Fruit fly (Drosophila melanogaster) whole organism, embryonic: ENCODE measurements around the gene CG15043.
A peak's percentile ranks its signal among the peaks of the same experiment; 100 is the strongest.

ENCODE experiments used
- Adf1 ChIP-seq: fragments of 200-800 bp; sonication (Bioruptor generic); IDR thresholded peaks from 2 replicates; pipeline ENCODE4 v1.3.6; 2022; ENCODE audit warnings: missing biosample characterization, missing genetic modification characterization
- Blimp-1 ChIP-seq: fragments of 200-800 bp; sonication (Bioruptor generic); optimal IDR thresholded peaks from 3 replicates; lab custom pipeline; 2018; ENCODE audit warnings: missing biosample characterization, missing genetic modification characterization, mild to moderate bottlenecking, moderate library complexity, missing genetic modification reagents
- BtbVII ChIP-seq: fragments of 200-800 bp; sonication (Bioruptor generic); optimal IDR thresholded peaks from 3 replicates; lab custom pipeline; 2017; ENCODE audit warnings: missing biosample characterization, mild to moderate bottlenecking, missing genetic modification characterization
- CG10543 ChIP-seq: fragments of 200-800 bp; sonication (Bioruptor generic); optimal IDR thresholded peaks from 3 replicates; lab custom pipeline; 2017; ENCODE audit warnings: missing biosample characterization, mild to moderate bottlenecking, missing genetic modification characterization, moderate library complexity
- CG11398 ChIP-seq: fragments of 200-800 bp; sonication (Bioruptor generic); optimal IDR thresholded peaks from 2 replicates; lab custom pipeline; 2016; ENCODE audit warnings: missing biosample characterization, missing genetic modification characterization
- CG11696 ChIP-seq: fragments of 200-800 bp; sonication (Bioruptor generic); IDR thresholded peaks from 2 replicates; pipeline ENCODE4 v1.3.6; 2022; ENCODE audit warnings: missing biosample characterization, missing genetic modification characterization
- CG12155 ChIP-seq: fragments of 200-800 bp; sonication (Bioruptor generic); optimal IDR thresholded peaks from 3 replicates; lab custom pipeline; 2016; ENCODE audit warnings: missing biosample characterization, missing genetic modification characterization
- CG17361 ChIP-seq: fragments of 200-800 bp; sonication (Bioruptor generic); IDR thresholded peaks from 3 replicates; pipeline ENCODE4 v1.3.6; 2022; ENCODE audit warnings: missing biosample characterization, missing genetic modification characterization
- CG31388 ChIP-seq: fragments of 200-800 bp; sonication (Bioruptor generic); optimal IDR thresholded peaks from 2 replicates; lab custom pipeline; 2016; ENCODE audit warnings: missing biosample characterization, missing genetic modification characterization
- CG43689 ChIP-seq: fragments of 200-800 bp; sonication (Bioruptor generic); IDR thresholded peaks from 2 replicates; pipeline ENCODE4 v1.3.6; 2022; ENCODE audit warnings: missing biosample characterization, missing genetic modification characterization
- CG6272 ChIP-seq: fragments of 200-800 bp; sonication (Bioruptor generic); IDR thresholded peaks from 2 replicates; pipeline ENCODE4 v1.3.6; 2022; ENCODE audit warnings: missing biosample characterization, missing genetic modification characterization
- CG7357 ChIP-seq: fragments of 200-800 bp; sonication (Bioruptor generic); IDR thresholded peaks from 3 replicates; pipeline ENCODE4 v1.3.6; 2022; ENCODE audit warnings: missing biosample characterization, missing genetic modification characterization
- CG7839 ChIP-seq: fragments of 200-800 bp; sonication (Bioruptor generic); optimal IDR thresholded peaks from 3 replicates; lab custom pipeline; 2018; ENCODE audit warnings: missing biosample characterization, mild to moderate bottlenecking, missing genetic modification characterization, moderate library complexity
- CG9437 ChIP-seq: fragments of 200-800 bp; sonication (Bioruptor generic); optimal IDR thresholded peaks from 2 replicates; lab custom pipeline; 2018; ENCODE audit warnings: missing biosample characterization, mild to moderate bottlenecking, missing genetic modification characterization
- CG9609 ChIP-seq: fragments of 200-800 bp; sonication (Bioruptor generic); optimal IDR thresholded peaks from 3 replicates; lab custom pipeline; 2016; ENCODE audit warnings: missing biosample characterization, missing genetic modification characterization
- CG9876 ChIP-seq: fragments of 200-800 bp; sonication (Bioruptor generic); optimal IDR thresholded peaks from 2 replicates; lab custom pipeline; 2016; ENCODE audit warnings: missing biosample characterization, missing genetic modification characterization
- E2f2 ChIP-seq: fragments of 200-800 bp; sonication (Bioruptor generic); IDR thresholded peaks from 2 replicates; pipeline ENCODE4 v1.3.6; 2022; ENCODE audit warnings: missing biosample characterization, missing genetic modification characterization
- HmgD ChIP-seq: fragments of 200-800 bp; sonication (Bioruptor generic); optimal IDR thresholded peaks from 3 replicates; lab custom pipeline; 2016; ENCODE audit warnings: missing biosample characterization, missing genetic modification characterization
- Med ChIP-seq: fragments of 200-800 bp; sonication (Bioruptor generic); peaks from one replicate; lab custom pipeline; 2016; ENCODE audit warnings: missing biosample characterization, missing genetic modification characterization, mild to moderate bottlenecking, inconsistent platforms, moderate library complexity
- Myb ChIP-seq: fragments of 200-800 bp; sonication (Bioruptor generic); optimal IDR thresholded peaks from 2 replicates; lab custom pipeline; 2016; ENCODE audit warnings: missing biosample characterization, missing genetic modification characterization
- NC2β ChIP-seq: fragments of 200-800 bp; sonication (Bioruptor generic); optimal IDR thresholded peaks from 2 replicates; lab custom pipeline; 2016; ENCODE audit warnings: missing biosample characterization, missing genetic modification characterization
- Ptx1 ChIP-seq: fragments of 200-800 bp; sonication (Bioruptor generic); IDR thresholded peaks from 2 replicates; pipeline ENCODE4 v1.3.6; 2022; ENCODE audit warnings: missing biosample characterization, missing genetic modification characterization
- Ssrp ChIP-seq: fragments of 200-800 bp; sonication (Bioruptor generic); optimal IDR thresholded peaks from 2 replicates; lab custom pipeline; 2018; ENCODE audit warnings: missing biosample characterization, mild to moderate bottlenecking, missing genetic modification characterization, moderate library complexity
- amos ChIP-seq: fragments of 200-800 bp; sonication (Bioruptor generic); IDR thresholded peaks from 2 replicates; pipeline ENCODE4 v1.3.6; 2022; ENCODE audit warnings: missing biosample characterization, missing genetic modification characterization; ENCODE audit not compliant: partially characterized antibody
- bab2 ChIP-seq: fragments of 200-800 bp; sonication (Bioruptor generic); optimal IDR thresholded peaks from 2 replicates; lab custom pipeline; 2016; ENCODE audit warnings: missing biosample characterization, missing genetic modification characterization
- cas ChIP-seq: fragments of 200-800 bp; sonication (Bioruptor generic); IDR thresholded peaks from 2 replicates; pipeline ENCODE4 v1.3.6; 2022; ENCODE audit warnings: missing biosample characterization, missing genetic modification characterization
- da ChIP-seq: fragments of 200-800 bp; sonication (Bioruptor generic); optimal IDR thresholded peaks from 2 replicates; lab custom pipeline; 2016; ENCODE audit warnings: missing biosample characterization, missing genetic modification characterization
- dysf ChIP-seq: fragments of 200-800 bp; sonication (Bioruptor generic); IDR thresholded peaks from 3 replicates; pipeline ENCODE4 v1.3.6; 2022; ENCODE audit warnings: missing biosample characterization, missing genetic modification characterization
- fd96Cb ChIP-seq: fragments of 200-800 bp; sonication (Bioruptor generic); optimal IDR thresholded peaks from 2 replicates; lab custom pipeline; 2018; ENCODE audit warnings: missing biosample characterization, mild to moderate bottlenecking, missing genetic modification characterization, moderate library complexity
- fu2 ChIP-seq: fragments of 200-800 bp; sonication (Bioruptor generic); optimal IDR thresholded peaks from 2 replicates; lab custom pipeline; 2016; ENCODE audit warnings: missing biosample characterization, missing genetic modification characterization
- gcm ChIP-seq: fragments of 200-800 bp; sonication (Bioruptor generic); optimal IDR thresholded peaks from 2 replicates; lab custom pipeline; 2019; ENCODE audit warnings: missing biosample characterization, mild to moderate bottlenecking, missing genetic modification characterization, moderate library complexity
- grau ChIP-seq: fragments of 200-800 bp; optimal IDR thresholded peaks from 3 replicates; lab custom pipeline; 2019; ENCODE audit warnings: missing biosample characterization, mild to moderate bottlenecking, missing genetic modification characterization, moderate library complexity
- gro ChIP-seq: fragments of 200-800 bp; sonication (Bioruptor generic); optimal IDR thresholded peaks from 2 replicates; lab custom pipeline; 2016; ENCODE audit warnings: missing biosample characterization, missing genetic modification characterization
- hb ChIP-seq: fragments of 200-800 bp; sonication (Bioruptor generic); IDR thresholded peaks from 3 replicates; pipeline ENCODE4 v1.3.6; 2022; ENCODE audit warnings: missing biosample characterization, missing genetic modification characterization; ENCODE audit not compliant: partially characterized antibody
- hkb ChIP-seq, 2 experiments: fragments of 200-800 bp in 1 of 2; fragments of >200 bp in 1 of 2; sonication (Bioruptor generic) in 1 of 2; IDR thresholded peaks in 1 of 2; optimal IDR thresholded peaks in 1 of 2; 2 replicates each; pipeline versions ENCODE4 v1.3.6 to Lab custom; 2017 to 2022; ENCODE audit warnings: missing biosample characterization in 1 of 2, missing genetic modification characterization in 1 of 2
- ind ChIP-seq: fragments of 200-800 bp; sonication (Bioruptor generic); optimal IDR thresholded peaks from 3 replicates; lab custom pipeline; 2016; ENCODE audit warnings: missing biosample characterization, missing genetic modification characterization
- kah ChIP-seq: fragments of 200-800 bp; sonication (Bioruptor generic); optimal IDR thresholded peaks from 2 replicates; lab custom pipeline; 2018; ENCODE audit warnings: missing biosample characterization, mild to moderate bottlenecking, missing genetic modification characterization
- lola ChIP-seq, 3 experiments: fragments of >200 bp in 2 of 3; fragments of 200-800 bp in 1 of 3; sonication (Bioruptor generic) in 1 of 3; optimal IDR thresholded peaks; 2 replicates each; lab custom pipeline; 2017 to 2019; ENCODE audit warnings: missing biosample characterization in 3 of 3, missing genetic modification characterization in 3 of 3, mild to moderate bottlenecking in 1 of 3, moderate library complexity in 1 of 3
- luna ChIP-seq: fragments of 200-800 bp; sonication (Bioruptor generic); optimal IDR thresholded peaks from 2 replicates; lab custom pipeline; 2016; ENCODE audit warnings: missing biosample characterization, missing genetic modification characterization
- nerfin-1 ChIP-seq: fragments of 200-800 bp; sonication (Bioruptor generic); optimal IDR thresholded peaks from 3 replicates; lab custom pipeline; 2019; ENCODE audit warnings: missing biosample characterization, mild to moderate bottlenecking, missing genetic modification characterization, moderate library complexity
- nmo ChIP-seq: fragments of 200-800 bp; sonication (Bioruptor generic); optimal IDR thresholded peaks from 2 replicates; lab custom pipeline; 2018; ENCODE audit warnings: missing biosample characterization, mild to moderate bottlenecking, missing genetic modification characterization, moderate library complexity
- oc ChIP-seq: fragments of 200-800 bp; sonication (Bioruptor generic); optimal IDR thresholded peaks from 2 replicates; lab custom pipeline; 2018; ENCODE audit warnings: missing biosample characterization, mild to moderate bottlenecking, missing genetic modification characterization, moderate library complexity
- org-1 ChIP-seq: fragments of 200-800 bp; sonication (Bioruptor generic); optimal IDR thresholded peaks from 2 replicates; lab custom pipeline; 2017; ENCODE audit warnings: missing biosample characterization, missing genetic modification characterization
- prd ChIP-seq, 3 experiments: fragments of >200 bp in 2 of 3; fragments of 200-800 bp in 1 of 3; sonication (Bioruptor generic) in 1 of 3; optimal IDR thresholded peaks in 2 of 3; IDR thresholded peaks in 1 of 3; 2 replicates in 2 of 3; 3 replicates in 1 of 3; pipeline versions ENCODE4 v1.3.6 to Lab custom; 2017 to 2022; ENCODE audit warnings: missing biosample characterization in 1 of 3, missing genetic modification characterization in 1 of 3
- sc ChIP-seq, 3 experiments: fragments of >200 bp in 2 of 3; fragments of 200-800 bp in 1 of 3; sonication (Bioruptor generic) in 1 of 3; optimal IDR thresholded peaks; 2 replicates in 2 of 3; 3 replicates in 1 of 3; lab custom pipeline; 2017; ENCODE audit warnings: mild to moderate bottlenecking in 1 of 3, missing biosample characterization in 1 of 3, missing genetic modification characterization in 1 of 3, missing genetic modification reagents in 1 of 3
- sisA ChIP-seq: fragments of 200-800 bp; sonication (Bioruptor generic); IDR thresholded peaks from 2 replicates; pipeline ENCODE4 v1.3.6; 2022; ENCODE audit warnings: missing biosample characterization, missing genetic modification characterization
- sqz ChIP-seq: fragments of 200-800 bp; sonication (Bioruptor generic); optimal IDR thresholded peaks from 3 replicates; lab custom pipeline; 2018; ENCODE audit warnings: missing biosample characterization, mild to moderate bottlenecking, missing genetic modification characterization
- sr ChIP-seq: fragments of 200-800 bp; sonication (Bioruptor generic); IDR thresholded peaks from 3 replicates; pipeline ENCODE4 v1.3.6; 2022; ENCODE audit warnings: missing biosample characterization, missing genetic modification characterization
- tio ChIP-seq: fragments of 200-800 bp; sonication (Bioruptor generic); optimal IDR thresholded peaks from 2 replicates; lab custom pipeline; 2017; ENCODE audit warnings: missing biosample characterization, missing genetic modification characterization, inconsistent platforms
- wdn ChIP-seq: fragments of 200-800 bp; sonication (Bioruptor generic); IDR thresholded peaks from 2 replicates; pipeline ENCODE4 v1.3.6; 2022; ENCODE audit warnings: missing biosample characterization, missing genetic modification characterization

CG15043 gene

dm6 chrX:18499679-18500187 lies 5.8 kb upstream of the CG15043 start, which contains the start of the genes Pgant7 and Xrcc2:
Pgant7 (minus strand) TSS chrX:18499986.
Xrcc2 (plus strand) TSS chrX:18500127.
- TF ChIP-seq kah (peak; percentile 67), prd (optimal IDR thresholded peaks at IDR 0.05; lab: Kevin White, UChicago) (no peak), prd (GFP tag; IDR thresholded peaks at IDR 0.05; lab: Robert Waterston, UW) (no peak), dysf (GFP tag; lab: Robert Waterston, UW) (no peak), Ptx1 (GFP tag; lab: Robert Waterston, UW) (no peak), da (GFP tag; lab: Kevin White, UChicago) (no peak), bab2 (GFP tag; lab: Kevin White, UChicago) (no peak), ind (GFP tag; lab: Kevin White, UChicago) (no peak), fd96Cb (tag; lab: Kevin White, UChicago) (no peak), gcm (GFP tag; lab: Kevin White, UChicago) (no peak), Blimp-1 (GFP tag; lab: Kevin White, UChicago) (no peak), lola (GFP tag; optimal IDR thresholded peaks at IDR 0.05; lab: Kevin White, UChicago) (no peak), CG9609 (GFP tag; lab: Kevin White, UChicago) (no peak), cas (GFP tag; lab: Robert Waterston, UW) (no peak), E2f2 (GFP tag; lab: Robert Waterston, UW) (peak; percentile 85), sc (optimal IDR thresholded peaks at IDR 0.05; lab: Kevin White, UChicago) (no peak), sc (GFP tag; optimal IDR thresholded peaks at IDR 0.05; lab: Kevin White, UChicago) (no peak), CG7357 (GFP tag; lab: Robert Waterston, UW) (no peak), oc (no peak), CG6272 (GFP tag; lab: Robert Waterston, UW) (no peak), nerfin-1 (tag; lab: Kevin White, UChicago) (no peak), sr (GFP tag; lab: Robert Waterston, UW) (no peak), BtbVII (no peak), grau (tag; lab: Kevin White, UChicago) (no peak), Adf1 (no peak), CG11398 (GFP tag; lab: Kevin White, UChicago) (no peak), CG7839 (tag; lab: Kevin White, UChicago) (no peak), tio (no peak), amos (GFP tag; lab: Robert Waterston, UW) (peak; percentile 77), wdn (no peak), CG12155 (GFP tag; lab: Kevin White, UChicago) (no peak), gro (no peak), CG9876 (no peak), Med (GFP tag; lab: Kevin White, UChicago) (no peak), CG11696 (GFP tag; lab: Robert Waterston, UW) (no peak), NC2β (no peak), nmo (GFP tag; lab: Kevin White, UChicago) (peak; percentile 10), luna (GFP tag; lab: Kevin White, UChicago) (no peak), CG31388 (GFP tag; lab: Kevin White, UChicago) (no peak), hkb (optimal IDR thresholded peaks at IDR 0.05; lab: Kevin White, UChicago) (no peak), hkb (GFP tag; IDR thresholded peaks at IDR 0.05; lab: Robert Waterston, UW) (no peak), CG10543 (GFP tag; lab: Kevin White, UChicago) (no peak), HmgD (GFP tag; lab: Kevin White, UChicago) (no peak), org-1 (GFP tag; lab: Kevin White, UChicago) (no peak), CG17361 (no peak), sisA (GFP tag; lab: Robert Waterston, UW) (no peak), sqz (peak; percentile 26), fu2 (GFP tag; lab: Kevin White, UChicago) (no peak), hb (GFP tag; lab: Robert Waterston, UW) (peak; percentile 75; the same call in 2 of the 3 replicates), Myb (GFP tag; lab: Kevin White, UChicago) (peak; percentile 7), CG9437 (GFP tag; lab: Kevin White, UChicago) (no peak), Ssrp (tag; lab: Kevin White, UChicago) (no peak), CG43689 (GFP tag; lab: Robert Waterston, UW) (no peak)
